Worm (Caenorhabditis elegans) whole organism, mixed stage, embryonic: ENCODE data around the gene C39B10.3.

Source experiments
- bed-3 ChIP-seq: fragments of 200-800 bp; sonication (Bioruptor generic); optimal IDR thresholded peaks from 3 replicates; lab custom pipeline; 2018; ENCODE audit warnings: mild to moderate bottlenecking, missing genetic modification characterization, moderate library complexity, missing compliant biosample characterization
- blmp-1 ChIP-seq: fragments of 150-350 bp; optimal IDR thresholded peaks from 2 replicates; lab custom pipeline; 2014; ENCODE audit warnings: missing biosample characterization, missing genetic modification characterization
- ceh-43 ChIP-seq: fragments of 200-800 bp; sonication (Bioruptor generic); optimal IDR thresholded peaks from 2 replicates; lab custom pipeline; 2018; ENCODE audit warnings: mild to moderate bottlenecking, missing genetic modification characterization, moderate library complexity, missing compliant biosample characterization
- ceh-83 ChIP-seq: fragments of 200-800 bp; sonication (Bioruptor generic); optimal IDR thresholded peaks from 2 replicates; lab custom pipeline; 2018; ENCODE audit warnings: mild to moderate bottlenecking, missing genetic modification characterization, missing compliant biosample characterization
- cnd-1 ChIP-seq: fragments of 200-800 bp; sonication (Bioruptor generic); optimal IDR thresholded peaks from 2 replicates; lab custom pipeline; 2018; ENCODE audit warnings: mild to moderate bottlenecking, missing genetic modification characterization, missing compliant biosample characterization
- drap-1 ChIP-seq: fragments of 200-800 bp; sonication (Bioruptor generic); optimal IDR thresholded peaks from 3 replicates; lab custom pipeline; 2018; ENCODE audit warnings: mild to moderate bottlenecking, missing genetic modification characterization, missing compliant biosample characterization
- elt-1 ChIP-seq: sonication (generic microtip); optimal IDR thresholded peaks from 2 replicates; lab custom pipeline; 2017; ENCODE audit warnings: missing genetic modification characterization, mild to moderate bottlenecking, missing compliant biosample characterization, antibody characterized with exemption, moderate library complexity, borderline replicate concordance; ENCODE audit not compliant: insufficient read depth
- elt-3 ChIP-seq: fragments of 150-350 bp; optimal IDR thresholded peaks from 2 replicates; lab custom pipeline; 2014; ENCODE audit warnings: missing biosample characterization, missing genetic modification characterization
- flh-1 ChIP-seq: fragments of 200-800 bp; sonication (Bioruptor generic); optimal IDR thresholded peaks from 2 replicates; lab custom pipeline; 2018; ENCODE audit warnings: mild to moderate bottlenecking, missing genetic modification characterization, moderate library complexity, missing compliant biosample characterization
- ham-2 ChIP-seq: fragments of 200-800 bp; sonication (Bioruptor generic); optimal IDR thresholded peaks from 2 replicates; lab custom pipeline; 2018; ENCODE audit warnings: mild to moderate bottlenecking, missing genetic modification characterization, missing compliant biosample characterization
- hlh-1 ChIP-seq: fragments of 150-350 bp; optimal IDR thresholded peaks from 2 replicates; lab custom pipeline; 2014; ENCODE audit warnings: missing biosample characterization, missing genetic modification reagents, missing genetic modification characterization
- lin-13 ChIP-seq: fragments of 150-350 bp; optimal IDR thresholded peaks from 2 replicates; lab custom pipeline; 2014; ENCODE audit warnings: missing biosample characterization, missing genetic modification characterization
- lin-32 ChIP-seq: fragments of 200-800 bp; sonication (Bioruptor generic); optimal IDR thresholded peaks from 2 replicates; lab custom pipeline; 2018; ENCODE audit warnings: mild to moderate bottlenecking, missing genetic modification characterization, missing compliant biosample characterization
- lsy-2 ChIP-seq: fragments of 150-350 bp; optimal IDR thresholded peaks from 2 replicates; lab custom pipeline; 2014; ENCODE audit warnings: missing biosample characterization, missing genetic modification characterization
- mab-5 ChIP-seq: fragments of 150-350 bp; optimal IDR thresholded peaks from 2 replicates; lab custom pipeline; 2014; ENCODE audit warnings: missing biosample characterization, missing genetic modification characterization
- mep-1 ChIP-seq: fragments of 150-350 bp; optimal IDR thresholded peaks from 2 replicates; lab custom pipeline; 2017; ENCODE audit warnings: missing biosample characterization, missing genetic modification reagents, missing genetic modification characterization, inconsistent platforms
- mls-2 ChIP-seq: sonication (generic microtip); optimal IDR thresholded peaks from 2 replicates; lab custom pipeline; 2016; ENCODE audit warnings: mild to moderate bottlenecking, missing genetic modification characterization, moderate library complexity, missing compliant biosample characterization
- nhr-12 ChIP-seq: fragments of 150-350 bp; optimal IDR thresholded peaks from 2 replicates; lab custom pipeline; 2014; ENCODE audit warnings: missing biosample characterization, missing genetic modification characterization
- nhr-2 ChIP-seq: fragments of 150-350 bp; optimal IDR thresholded peaks from 2 replicates; lab custom pipeline; 2014; ENCODE audit warnings: missing biosample characterization, missing genetic modification characterization
- nhr-237 ChIP-seq: fragments of 150-350 bp; optimal IDR thresholded peaks from 2 replicates; lab custom pipeline; 2014; ENCODE audit warnings: missing biosample characterization, missing genetic modification characterization
- nhr-28 ChIP-seq: fragments of 150-350 bp; optimal IDR thresholded peaks from 2 replicates; lab custom pipeline; 2014; ENCODE audit warnings: missing biosample characterization, missing genetic modification characterization
- nhr-76 ChIP-seq: sonication (generic microtip); optimal IDR thresholded peaks from 2 replicates; lab custom pipeline; 2017; ENCODE audit warnings: missing biosample characterization, missing genetic modification characterization
- pha-4 ChIP-seq: fragments of 150-350 bp; optimal IDR thresholded peaks from 2 replicates; lab custom pipeline; 2018; ENCODE audit warnings: missing biosample characterization, missing genetic modification reagents, missing genetic modification characterization
- sem-2 ChIP-seq: fragments of 200-800 bp; sonication (Bioruptor generic); optimal IDR thresholded peaks from 2 replicates; lab custom pipeline; 2018; ENCODE audit warnings: mild to moderate bottlenecking, missing genetic modification characterization, missing compliant biosample characterization
- sptf-1 ChIP-seq: sonication (generic microtip); optimal IDR thresholded peaks from 2 replicates; lab custom pipeline; 2017; ENCODE audit warnings: mild to moderate bottlenecking, missing genetic modification characterization, moderate library complexity, missing compliant biosample characterization
- tbx-8 ChIP-seq: fragments of 200-800 bp; sonication (Bioruptor generic); optimal IDR thresholded peaks from 2 replicates; lab custom pipeline; 2018; ENCODE audit warnings: mild to moderate bottlenecking, missing genetic modification characterization, moderate library complexity, missing compliant biosample characterization
- unc-120 ChIP-seq: sonication (generic microtip); optimal IDR thresholded peaks from 2 replicates; lab custom pipeline; 2017; ENCODE audit warnings: missing genetic modification characterization, missing compliant biosample characterization; ENCODE audit not compliant: poor library complexity, severe bottlenecking
- unc-39 ChIP-seq: fragments of 150-350 bp; optimal IDR thresholded peaks from 2 replicates; lab custom pipeline; 2014; ENCODE audit warnings: missing biosample characterization, missing genetic modification characterization
- zip-8 ChIP-seq: fragments of 150-350 bp; optimal IDR thresholded peaks from 2 replicates; lab custom pipeline; 2014; ENCODE audit warnings: missing biosample characterization, missing genetic modification characterization
- ztf-11 ChIP-seq: fragments of 150-350 bp; optimal IDR thresholded peaks from 2 replicates; lab custom pipeline; 2014; ENCODE audit warnings: missing biosample characterization, missing genetic modification characterization

Gene C39B10.3

DNA sequence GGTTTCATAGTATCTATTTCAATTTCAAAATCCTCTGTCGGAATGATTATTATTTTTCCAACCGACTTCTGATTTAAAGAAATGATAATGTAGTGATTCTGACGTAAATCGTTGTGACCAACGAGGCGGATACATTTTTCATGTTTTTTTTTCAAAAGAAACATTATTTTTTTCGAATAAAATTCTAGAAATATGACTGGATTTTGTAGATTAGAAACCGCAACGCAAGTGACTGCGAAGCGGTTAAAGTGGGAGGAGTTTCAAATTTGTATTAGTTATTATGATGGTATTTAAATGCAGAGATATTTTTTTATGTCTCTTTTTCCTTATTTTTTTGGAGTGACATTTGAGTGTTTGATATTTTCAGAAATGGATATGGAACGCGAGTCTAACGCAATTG lies 3.0 kb downstream of the C39B10.3 start, which contains the start of gene C39B10.5:
TSS of gene C39B10.5 (plus strand) at position 362 of the 400 bp plus-strand sequence.
- TF ChIP-seq elt-3 (tag; lab: Kevin White, UChicago): no peak
- TF ChIP-seq cnd-1 (tag; lab: Kevin White, UChicago): no peak
- no peak for TF ChIP-seq flh-1
- no peak for TF ChIP-seq nhr-76 (tag; lab: Kevin White, UChicago)
- TF ChIP-seq mls-2 (tag; lab: Kevin White, UChicago): no peak
- no peak for TF ChIP-seq unc-39 (tag; lab: Kevin White, UChicago)
- TF ChIP-seq mep-1: no peak
- TF ChIP-seq nhr-12 (tag; lab: Kevin White, UChicago): no peak
- TF ChIP-seq sem-2: no peak
- no peak for TF ChIP-seq mab-5 (tag; lab: Kevin White, UChicago)
- TF ChIP-seq pha-4 (tag; lab: Kevin White, UChicago): no peak
- no peak for TF ChIP-seq bed-3 (GFP tag; lab: Kevin White, UChicago)
- TF ChIP-seq lsy-2: no peak
- TF ChIP-seq lin-13 (tag; lab: Kevin White, UChicago): no peak
- no peak for TF ChIP-seq unc-120

DNA sequence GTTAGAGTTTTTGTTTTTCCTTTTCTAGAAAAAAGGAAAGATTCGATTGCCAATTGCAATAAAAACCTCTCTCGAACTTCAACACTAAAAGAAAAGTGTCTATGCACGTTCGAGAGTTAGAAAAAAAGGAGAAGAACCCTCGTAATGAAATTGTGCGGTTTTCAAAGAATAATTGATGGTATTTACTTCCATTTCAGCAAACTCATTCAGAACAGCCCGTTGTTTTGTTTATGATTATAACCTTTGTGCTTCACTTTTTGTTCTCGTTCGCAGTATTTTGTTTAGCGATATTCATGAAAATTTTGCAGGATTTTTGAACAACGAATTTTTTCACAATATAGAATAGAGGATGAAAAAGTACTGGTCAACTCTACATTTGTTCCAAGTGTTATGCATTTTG lies 10.0 kb downstream of the C39B10.3 start, which contains the start of gene lgc-41:
TSS of gene lgc-41 (plus strand) at position 301 of the 400 bp plus-strand sequence.
- TF ChIP-seq pha-4 (tag; lab: Kevin White, UChicago): no peak
- TF ChIP-seq nhr-76 (tag; lab: Kevin White, UChicago): no peak
- no peak for TF ChIP-seq elt-1 (tag; lab: Kevin White, UChicago)
- TF ChIP-seq blmp-1 (tag; lab: Kevin White, UChicago): no peak
- no peak for TF ChIP-seq lin-32
- no peak for TF ChIP-seq unc-39 (tag; lab: Kevin White, UChicago)
- TF ChIP-seq drap-1 (GFP tag; lab: Kevin White, UChicago): no peak
- TF ChIP-seq lsy-2: no peak
- TF ChIP-seq unc-120: no peak
- TF ChIP-seq elt-3 (tag; lab: Kevin White, UChicago): no peak
- no peak for TF ChIP-seq nhr-12 (tag; lab: Kevin White, UChicago)
- no peak for TF ChIP-seq cnd-1 (tag; lab: Kevin White, UChicago)
- TF ChIP-seq mls-2 (tag; lab: Kevin White, UChicago): no peak
- TF ChIP-seq nhr-2 (tag; lab: Kevin White, UChicago): no peak
- TF ChIP-seq bed-3 (GFP tag; lab: Kevin White, UChicago): no peak
- no peak for TF ChIP-seq hlh-1 (tag; lab: Kevin White, UChicago)
- TF ChIP-seq sptf-1 (tag; lab: Kevin White, UChicago): no peak
- TF ChIP-seq ceh-83: no peak
- no peak for TF ChIP-seq nhr-237 (tag; lab: Kevin White, UChicago)
- no peak for TF ChIP-seq ham-2 (GFP tag; lab: Kevin White, UChicago)

DNA sequence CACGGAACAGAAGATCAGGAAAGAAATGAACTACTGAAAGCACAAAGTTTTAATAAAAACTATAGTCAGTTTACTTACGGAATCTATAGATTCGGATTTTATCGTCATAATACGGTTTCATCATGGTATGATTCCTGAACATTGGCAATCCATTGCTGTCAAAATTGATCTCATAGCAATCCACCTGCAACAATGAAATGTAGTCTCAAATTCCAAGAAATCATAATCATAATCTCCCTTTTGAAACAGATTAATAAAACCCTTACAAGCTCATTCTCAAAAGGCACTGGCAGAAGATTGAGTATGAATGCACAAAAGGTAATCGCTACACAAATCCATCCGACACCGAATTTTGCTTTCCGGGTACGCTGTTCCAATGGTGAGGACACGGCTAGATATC lies 18.5 kb downstream of the C39B10.3 start:
- TF ChIP-seq lin-13 (tag; lab: Kevin White, UChicago): no peak
- TF ChIP-seq nhr-28 (tag; lab: Kevin White, UChicago): no peak
- no peak for TF ChIP-seq zip-8 (tag; lab: Kevin White, UChicago)
- no peak for TF ChIP-seq ceh-43 (GFP tag; lab: Kevin White, UChicago)
- TF ChIP-seq mep-1: no peak
- TF ChIP-seq cnd-1 (tag; lab: Kevin White, UChicago): no peak
- TF ChIP-seq ceh-83: no peak
- no peak for TF ChIP-seq bed-3 (GFP tag; lab: Kevin White, UChicago)
- TF ChIP-seq mab-5 (tag; lab: Kevin White, UChicago): no peak
- no peak for TF ChIP-seq unc-39 (tag; lab: Kevin White, UChicago)
- TF ChIP-seq tbx-8 (GFP tag; lab: Kevin White, UChicago): no peak
- TF ChIP-seq pha-4 (tag; lab: Kevin White, UChicago): no peak
- TF ChIP-seq unc-120: no peak
- TF ChIP-seq lin-32: no peak
- TF ChIP-seq blmp-1 (tag; lab: Kevin White, UChicago): no peak
- TF ChIP-seq elt-1 (tag; lab: Kevin White, UChicago): no peak
- no peak for TF ChIP-seq nhr-2 (tag; lab: Kevin White, UChicago)
- TF ChIP-seq drap-1 (GFP tag; lab: Kevin White, UChicago): no peak

DNA sequence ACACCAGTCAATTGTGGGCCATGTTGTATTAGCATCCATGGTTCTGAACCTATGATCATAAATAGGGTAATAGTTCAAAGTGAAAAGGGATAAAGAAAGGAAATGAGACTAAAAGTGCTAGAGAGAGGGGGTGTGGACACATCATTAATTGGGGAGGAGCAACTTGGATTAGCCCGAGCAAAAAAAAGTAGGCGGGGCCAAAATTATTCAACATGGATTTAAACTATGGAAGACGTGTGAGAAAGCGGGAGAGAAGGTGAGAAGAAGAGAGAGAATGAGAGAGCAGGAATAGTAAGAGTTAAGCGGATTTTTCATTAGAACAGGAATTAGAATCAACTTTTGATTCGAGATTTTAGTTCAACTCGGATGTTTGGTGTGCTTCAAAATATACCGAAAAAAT lies 19.6 kb downstream of the C39B10.3 start, which contains the start of gene C39B10.1:
TSS of gene C39B10.1 (minus strand) at position 101 of the 400 bp plus-strand sequence.
- TF ChIP-seq zip-8 (tag; lab: Kevin White, UChicago) (no peak), ztf-11 (tag; lab: Kevin White, UChicago) (no peak), flh-1 (no peak), unc-39 (tag; lab: Kevin White, UChicago) (no peak)
